Worm (Caenorhabditis elegans): ENCODE results near the gene pdi-1.

pdi-1 gene

ce11 chrIII:3743367-3743766 lies 42.1 kb upstream of the pdi-1 start:
- TF ChIP-seq set-16 (GFP tag; IDR thresholded peaks at IDR 0.05), result no peak
- TF ChIP-seq F26F4.8 (GFP tag; conservative IDR thresholded peaks at IDR 0.05), result no peak
- TF ChIP-seq lim-7 (GFP tag; IDR thresholded peaks at IDR 0.05), result no peak
- TF ChIP-seq F49E8.2 (tag; optimal IDR thresholded peaks at IDR 0.05; ENCODE audit: borderline replicate concordance), result no peak
- TF ChIP-seq hlh-30 (tag; optimal IDR thresholded peaks at IDR 0.05; ENCODE audit: insufficient read depth), result no peak
- TF ChIP-seq lin-38 (GFP tag; IDR thresholded peaks at IDR 0.05), result no peak
- TF ChIP-seq ama-1 (optimal IDR thresholded peaks at IDR 0.05), result no peak
- TF ChIP-seq duxl-1 (tag; optimal IDR thresholded peaks at IDR 0.05; ENCODE audit: poor library complexity), result no peak
- TF ChIP-seq tag-97 (GFP tag; IDR thresholded peaks at IDR 0.05), result no peak
- TF ChIP-seq lir-3 (tag; optimal IDR thresholded peaks at IDR 0.05), result no peak
- no peak for TF ChIP-seq egl-27 (tag; optimal IDR thresholded peaks at IDR 0.05)
- TF ChIP-seq ceh-82 (tag; optimal IDR thresholded peaks at IDR 0.05), result no peak
- TF ChIP-seq ceh-20 (GFP tag; IDR thresholded peaks at IDR 0.05), result no peak
- no peak for TF ChIP-seq ceh-32 (tag; optimal IDR thresholded peaks at IDR 0.05; ENCODE audit: poor library complexity)
- no peak for TF ChIP-seq mdl-1 (tag; optimal IDR thresholded peaks at IDR 0.05)
- no peak for TF ChIP-seq ceh-28 (tag; optimal IDR thresholded peaks at IDR 0.05)
- TF ChIP-seq nhr-11 (tag; optimal IDR thresholded peaks at IDR 0.05), result no peak
- TF ChIP-seq dmd-9 (GFP tag; IDR thresholded peaks at IDR 0.05), result no peak
- TF ChIP-seq php-3 (GFP tag; IDR thresholded peaks at IDR 0.05), result no peak
- no peak for TF ChIP-seq arid-1 (GFP tag; conservative IDR thresholded peaks at IDR 0.05)

ce11 chrIII:3742090-3742489 lies 40.8 kb upstream of the pdi-1 start:
- TF ChIP-seq F26F4.8 (GFP tag; conservative IDR thresholded peaks at IDR 0.05) (no peak), set-16 (GFP tag; IDR thresholded peaks at IDR 0.05) (peak; percentile 37), T20F7.1 (GFP tag; optimal IDR thresholded peaks at IDR 0.05) (no peak), ZK546.5 (tag; optimal IDR thresholded peaks at IDR 0.05) (no peak), Y5F2A.4 (GFP tag; optimal IDR thresholded peaks at IDR 0.05) (no peak), attf-4 (tag; optimal IDR thresholded peaks at IDR 0.05) (no peak), T26A8.4 (GFP tag; IDR thresholded peaks at IDR 0.05) (no peak), ceh-28 (tag; optimal IDR thresholded peaks at IDR 0.05) (no peak)

- no peak for TF ChIP-seq mes-2 (tag; optimal IDR thresholded peaks at IDR 0.05; ENCODE audit: poor library complexity, severe bottlenecking)
- no peak for TF ChIP-seq mxl-2 (GFP tag; conservative IDR thresholded peaks at IDR 0.05)
- no peak for TF ChIP-seq unc-130 (GFP tag; optimal IDR thresholded peaks at IDR 0.05)
- TF ChIP-seq pqm-1 (tag; optimal IDR thresholded peaks at IDR 0.05), result no peak
- TF ChIP-seq fkh-10 (GFP tag; optimal IDR thresholded peaks at IDR 0.05), result no peak
- no peak for TF ChIP-seq Y48G9A.11 (GFP tag; IDR thresholded peaks at IDR 0.05)
- no peak for TF ChIP-seq F49E8.2 (tag; optimal IDR thresholded peaks at IDR 0.05; ENCODE audit: borderline replicate concordance)
- no peak for TF ChIP-seq daf-16 (GFP tag; optimal IDR thresholded peaks at IDR 0.05)
- no peak for TF ChIP-seq daf-16 (tag; optimal IDR thresholded peaks at IDR 0.05)
- TF ChIP-seq snpc-1.2 (GFP tag; IDR thresholded peaks at IDR 0.05), result no peak
- TF ChIP-seq skn-1 (tag; optimal IDR thresholded peaks at IDR 0.05), result no peak
- no peak for TF ChIP-seq mdl-1 (tag; optimal IDR thresholded peaks at IDR 0.05)
- TF ChIP-seq duxl-1 (tag; optimal IDR thresholded peaks at IDR 0.05; ENCODE audit: poor library complexity), result no peak
- no peak for TF ChIP-seq egl-43 (GFP tag; IDR thresholded peaks at IDR 0.05)
- no peak for TF ChIP-seq unc-39 (tag; optimal IDR thresholded peaks at IDR 0.05)
- no peak for TF ChIP-seq hif-1 (tag; optimal IDR thresholded peaks at IDR 0.05)
- TF ChIP-seq lin-38 (GFP tag; IDR thresholded peaks at IDR 0.05), result no peak
- no peak for TF ChIP-seq ceh-62 (tag; optimal IDR thresholded peaks at IDR 0.05)
- no peak for TF ChIP-seq ztf-11 (tag; optimal IDR thresholded peaks at IDR 0.05)
Measured at ce11 chrIII:3738331-3738730, 37.1 kb upstream of the pdi-1 start.

All from whole organism, L4 larva.